Worm (Caenorhabditis elegans) whole organism, L2 larva: ENCODE data around the gene Y62H9A.16.

Experiments used
- C34F6.9 ChIP-seq: fragments of 150-350 bp; optimal IDR thresholded peaks from 2 replicates; lab custom pipeline; 2014; ENCODE audit warnings: missing biosample characterization, missing genetic modification characterization
- F13H6.1 ChIP-seq: sonication (generic microtip); optimal IDR thresholded peaks from 2 replicates; lab custom pipeline; 2016; ENCODE audit warnings: missing genetic modification characterization, missing compliant biosample characterization
- aly-2 ChIP-seq: fragments of 150-350 bp; optimal IDR thresholded peaks from 2 replicates; lab custom pipeline; 2014; ENCODE audit warnings: missing biosample characterization, missing genetic modification characterization
- ama-1 ChIP-seq: fragments of 150-350 bp; optimal IDR thresholded peaks from 2 replicates; lab custom pipeline; 2018; ENCODE audit warnings: inconsistent platforms
- blmp-1 ChIP-seq: sonication (generic microtip); optimal IDR thresholded peaks from 2 replicates; lab custom pipeline; 2017; ENCODE audit warnings: missing genetic modification characterization, mild to moderate bottlenecking, missing compliant biosample characterization, antibody characterized with exemption, moderate library complexity; ENCODE audit not compliant: insufficient read depth
- ceh-16 ChIP-seq: fragments of 150-350 bp; optimal IDR thresholded peaks from 2 replicates; lab custom pipeline; 2014; ENCODE audit warnings: missing biosample characterization, missing genetic modification characterization
- ceh-82 ChIP-seq: fragments of 150-350 bp; optimal IDR thresholded peaks from 2 replicates; lab custom pipeline; 2014; ENCODE audit warnings: missing biosample characterization, missing genetic modification characterization
- crh-2 ChIP-seq: sonication (generic microtip); optimal IDR thresholded peaks from 2 replicates; lab custom pipeline; 2017; ENCODE audit warnings: missing biosample characterization, missing genetic modification characterization
- egl-27 ChIP-seq: sonication (generic microtip); optimal IDR thresholded peaks from 3 replicates; lab custom pipeline; 2017; ENCODE audit warnings: missing biosample characterization, missing genetic modification reagents, missing genetic modification characterization
- elt-1 ChIP-seq: fragments of 150-350 bp; optimal IDR thresholded peaks from 2 replicates; lab custom pipeline; 2014; ENCODE audit warnings: missing biosample characterization, missing genetic modification characterization
- elt-3 ChIP-seq: sonication (generic microtip); optimal IDR thresholded peaks from 2 replicates; lab custom pipeline; 2017; ENCODE audit warnings: missing biosample characterization, missing genetic modification characterization
- fos-1 ChIP-seq: fragments of 150-350 bp; optimal IDR thresholded peaks from 2 replicates; lab custom pipeline; 2014; ENCODE audit warnings: missing biosample characterization, missing genetic modification characterization
- lin-11 ChIP-seq: fragments of 150-350 bp; sonication (generic microtip); optimal IDR thresholded peaks from 2 replicates; lab custom pipeline; 2014; ENCODE audit warnings: missing biosample characterization, missing genetic modification characterization, inconsistent platforms, mixed read lengths
- lin-13 ChIP-seq: fragments of 150-350 bp; optimal IDR thresholded peaks from 2 replicates; lab custom pipeline; 2014; ENCODE audit warnings: missing biosample characterization, missing genetic modification reagents, missing genetic modification characterization
- lin-39 ChIP-seq: fragments of 150-350 bp; optimal IDR thresholded peaks from 2 replicates; lab custom pipeline; 2014; ENCODE audit warnings: missing biosample characterization, missing genetic modification reagents, missing genetic modification characterization
- lsy-2 ChIP-seq, 2 experiments: fragments of 150-350 bp in 1 of 2; sonication (generic microtip) in 1 of 2; optimal IDR thresholded peaks; 2 replicates each; lab custom pipeline; 2014 to 2017; ENCODE audit warnings: missing biosample characterization in 2 of 2, missing genetic modification characterization in 2 of 2
- mab-5 ChIP-seq: fragments of 150-350 bp; optimal IDR thresholded peaks from 2 replicates; lab custom pipeline; 2014; ENCODE audit warnings: missing biosample characterization, missing genetic modification characterization
- mdl-1 ChIP-seq, 2 experiments: fragments of 150-350 bp in 1 of 2; sonication (generic microtip) in 1 of 2; optimal IDR thresholded peaks; 2 replicates each; lab custom pipeline; 2017; ENCODE audit warnings: missing biosample characterization in 2 of 2, missing genetic modification characterization in 2 of 2
- nhr-10 ChIP-seq: sonication (generic microtip); optimal IDR thresholded peaks from 2 replicates; lab custom pipeline; 2017; ENCODE audit warnings: missing biosample characterization, missing genetic modification characterization
- nhr-12 ChIP-seq: fragments of 150-350 bp; optimal IDR thresholded peaks from 2 replicates; lab custom pipeline; 2014; ENCODE audit warnings: missing biosample characterization, missing genetic modification characterization
- nhr-129 ChIP-seq: fragments of 150-350 bp; optimal IDR thresholded peaks from 2 replicates; lab custom pipeline; 2014; ENCODE audit warnings: missing biosample characterization, missing genetic modification characterization
- nhr-23 ChIP-seq: fragments of 150-350 bp; optimal IDR thresholded peaks from 2 replicates; lab custom pipeline; 2014; ENCODE audit warnings: missing biosample characterization, missing genetic modification reagents, missing genetic modification characterization
- nhr-237 ChIP-seq: fragments of 150-350 bp; optimal IDR thresholded peaks from 2 replicates; lab custom pipeline; 2014; ENCODE audit warnings: missing biosample characterization, missing genetic modification characterization
- nhr-25 ChIP-seq: fragments of 150-350 bp; sonication (generic microtip); optimal IDR thresholded peaks from 3 replicates; lab custom pipeline; 2014; ENCODE audit warnings: missing biosample characterization, missing genetic modification characterization
- nhr-6 ChIP-seq: fragments of 150-350 bp; optimal IDR thresholded peaks from 2 replicates; lab custom pipeline; 2014; ENCODE audit warnings: missing biosample characterization, missing genetic modification characterization
- sem-4 ChIP-seq: fragments of 150-350 bp; optimal IDR thresholded peaks from 2 replicates; lab custom pipeline; 2014; ENCODE audit warnings: missing biosample characterization, missing genetic modification reagents, missing genetic modification characterization
- skn-1 ChIP-seq: sonication (generic microtip); optimal IDR thresholded peaks from 2 replicates; lab custom pipeline; 2017; ENCODE audit warnings: missing biosample characterization, missing genetic modification characterization
- sma-3 ChIP-seq: sonication (generic microtip); optimal IDR thresholded peaks from 2 replicates; lab custom pipeline; 2016; ENCODE audit warnings: missing genetic modification reagents, missing genetic modification characterization, missing compliant biosample characterization
- sma-9 ChIP-seq, 2 experiments: fragments of 150-350 bp in 1 of 2; sonication (generic microtip) in 1 of 2; optimal IDR thresholded peaks; 2 replicates each; lab custom pipeline; 2014 to 2016; ENCODE audit warnings: missing genetic modification characterization in 2 of 2, mild to moderate bottlenecking in 1 of 2, missing biosample characterization in 1 of 2, missing compliant biosample characterization in 1 of 2, missing genetic modification reagents in 1 of 2, moderate library complexity in 1 of 2
- snpc-4 ChIP-seq: fragments of 150-350 bp; optimal IDR thresholded peaks from 2 replicates; lab custom pipeline; 2014; ENCODE audit warnings: missing biosample characterization, missing genetic modification characterization
- unc-39 ChIP-seq: fragments of 150-350 bp; optimal IDR thresholded peaks from 2 replicates; lab custom pipeline; 2014; ENCODE audit warnings: missing biosample characterization, missing genetic modification characterization
- unc-55 ChIP-seq: fragments of 150-350 bp; sonication (generic microtip); optimal IDR thresholded peaks from 3 replicates; lab custom pipeline; 2014; ENCODE audit warnings: missing biosample characterization, missing genetic modification reagents, missing genetic modification characterization
- unc-62 ChIP-seq: fragments of 150-350 bp; optimal IDR thresholded peaks from 2 replicates; lab custom pipeline; 2014; ENCODE audit warnings: missing biosample characterization, missing genetic modification reagents, missing genetic modification characterization
- ztf-1 ChIP-seq: fragments of 200-800 bp; sonication (Bioruptor generic); conservative IDR thresholded peaks from 2 replicates; pipeline ENCODE4 v1.3.6; 2022; ENCODE audit warnings: missing genetic modification characterization, missing compliant biosample characterization
- ztf-11 ChIP-seq: sonication (generic microtip); optimal IDR thresholded peaks from 2 replicates; lab custom pipeline; 2017; ENCODE audit warnings: missing biosample characterization, missing genetic modification characterization

Gene Y62H9A.16

DNA sequence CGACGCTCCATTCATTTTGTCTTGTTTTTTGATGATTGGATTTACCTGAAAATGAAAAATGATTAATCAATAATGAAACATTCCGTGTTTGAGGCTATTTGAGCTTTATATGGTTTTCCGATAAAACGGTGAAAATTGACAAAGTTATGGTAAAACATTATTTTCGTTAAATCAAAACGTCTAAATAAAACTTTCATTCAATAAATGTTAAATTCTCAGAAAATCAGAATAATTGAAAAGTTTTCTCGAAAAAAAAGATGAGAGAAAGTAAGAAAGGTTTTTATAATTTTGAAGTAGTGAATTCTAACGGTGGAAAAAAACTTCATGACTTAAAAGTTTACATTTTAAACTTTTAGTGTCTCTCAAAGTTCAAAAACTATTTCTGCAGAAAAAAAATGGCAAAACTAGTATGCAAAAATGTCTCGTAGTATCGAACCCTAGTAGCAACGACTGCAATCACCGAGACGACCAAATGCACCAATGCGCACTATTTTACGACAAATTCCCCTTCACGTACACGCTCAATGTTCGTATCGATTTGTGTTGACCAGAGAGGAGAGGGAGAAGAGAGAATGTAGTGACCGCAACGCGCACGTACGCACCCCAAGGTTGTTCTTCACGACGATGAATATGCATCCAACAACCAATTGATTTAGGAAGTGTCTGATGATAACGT, 28.8 kb downstream of the Y62H9A.16 start, which contains the start of gene nfya-1 (continued):
- TF ChIP-seq ztf-11 (tag; lab: Kevin White, UChicago) (no peak), ceh-16 (tag; lab: Kevin White, UChicago) (peak; percentile 62), unc-55 (GFP tag; lab: Kevin White, UChicago) (peak; percentile 74)

DNA sequence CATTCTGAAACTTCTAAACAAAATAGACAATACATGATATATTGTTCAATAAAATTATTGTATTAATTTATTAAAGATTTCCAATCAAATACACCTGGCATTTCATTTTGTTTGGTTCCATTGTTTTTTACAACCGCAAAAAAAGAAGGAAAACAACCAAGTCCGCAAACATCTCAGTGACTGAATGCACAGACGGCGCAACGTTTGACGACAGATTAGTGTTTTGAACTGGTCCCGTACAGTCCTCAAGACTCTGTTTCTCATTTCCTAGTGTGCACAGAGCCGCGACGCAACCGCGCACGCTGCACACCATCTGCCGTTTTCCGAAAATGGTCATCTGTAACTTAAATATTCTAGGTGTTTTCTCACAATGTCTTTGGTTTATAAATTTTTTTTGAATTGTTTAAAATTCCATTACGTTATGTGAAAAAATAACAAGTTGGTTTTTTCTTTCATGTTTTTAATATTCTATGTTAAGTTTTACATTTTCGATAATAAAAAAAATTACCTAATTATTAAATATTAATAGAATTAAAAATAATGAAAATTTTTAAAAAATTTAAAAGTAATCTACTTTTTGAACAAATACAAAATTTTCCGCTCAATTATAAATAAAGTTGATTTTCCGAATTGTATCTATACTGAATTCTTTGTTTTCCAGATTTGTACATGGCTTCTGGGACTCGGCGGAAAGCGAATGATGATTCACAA, 30.2 kb downstream of the Y62H9A.16 start, which contains the start of gene lsd-1:
lsd-1 (plus strand) TSS at position 661 of the 711 bp plus-strand sequence.
- no peak for TF ChIP-seq nhr-129
- peak; percentile 47 for TF ChIP-seq sma-9 (GFP tag; optimal IDR thresholded peaks at IDR 0.05; lab: Kevin White, UChicago)
- TF ChIP-seq sma-9 (tag; optimal IDR thresholded peaks at IDR 0.05; lab: Kevin White, UChicago) = no peak
- peak; percentile 37 for TF ChIP-seq F13H6.1 (tag; lab: Kevin White, UChicago)
- TF ChIP-seq egl-27 = no peak
- no peak for TF ChIP-seq elt-1 (tag; lab: Kevin White, UChicago)
- peak; percentile 4 for TF ChIP-seq sma-3 (GFP tag; lab: Kevin White, UChicago)
- TF ChIP-seq lin-13 (GFP tag; lab: Kevin White, UChicago) = peak; percentile 2
- TF ChIP-seq sem-4 (tag; lab: Kevin White, UChicago) = peak; percentile 22
- peak; percentile 31 for TF ChIP-seq C34F6.9
- TF ChIP-seq nhr-25 (tag; lab: Kevin White, UChicago) = no peak
- TF ChIP-seq skn-1 (tag; lab: Kevin White, UChicago) = no peak
- no peak for TF ChIP-seq aly-2
- TF ChIP-seq, all 48 proteins: peak for 6

DNA sequence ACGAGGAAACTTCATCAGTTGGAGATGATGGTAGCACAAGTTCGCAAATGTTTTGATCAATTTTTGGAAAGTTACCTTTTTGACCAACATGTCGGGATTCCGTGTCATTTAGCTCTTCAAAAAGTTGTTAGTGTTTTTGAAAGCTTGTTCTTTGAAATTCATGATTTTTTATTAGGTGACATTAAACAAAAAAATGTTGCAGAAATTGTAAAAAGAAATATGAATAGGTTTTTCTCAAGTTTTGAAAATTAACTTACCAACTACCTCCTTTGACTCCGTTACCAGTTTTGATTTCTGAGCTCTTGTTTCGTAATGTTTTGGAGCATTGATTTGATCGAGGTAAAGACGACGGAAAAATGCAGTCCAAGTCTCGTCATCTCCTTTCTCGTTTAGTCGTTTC, 34.0 kb downstream of the Y62H9A.16 start:
- no peak for TF ChIP-seq crh-2 (tag; lab: Kevin White, UChicago)
- no peak for TF ChIP-seq F13H6.1 (tag; lab: Kevin White, UChicago)
- TF ChIP-seq blmp-1 (tag; lab: Kevin White, UChicago) = no peak
- no peak for TF ChIP-seq ztf-1 (GFP tag; lab: Robert Waterston, UW)
- TF ChIP-seq nhr-10 (tag; lab: Kevin White, UChicago) = no peak
- no peak for TF ChIP-seq unc-55 (GFP tag; lab: Kevin White, UChicago)
- no peak for TF ChIP-seq nhr-12 (tag; lab: Kevin White, UChicago)
- no peak for TF ChIP-seq mdl-1 (tag; optimal IDR thresholded peaks at IDR 0.05; lab: Kevin White, UChicago)
- TF ChIP-seq aly-2 = no peak
- no peak for TF ChIP-seq ceh-82 (tag; lab: Kevin White, UChicago)
- TF ChIP-seq skn-1 (tag; lab: Kevin White, UChicago) = no peak

DNA sequence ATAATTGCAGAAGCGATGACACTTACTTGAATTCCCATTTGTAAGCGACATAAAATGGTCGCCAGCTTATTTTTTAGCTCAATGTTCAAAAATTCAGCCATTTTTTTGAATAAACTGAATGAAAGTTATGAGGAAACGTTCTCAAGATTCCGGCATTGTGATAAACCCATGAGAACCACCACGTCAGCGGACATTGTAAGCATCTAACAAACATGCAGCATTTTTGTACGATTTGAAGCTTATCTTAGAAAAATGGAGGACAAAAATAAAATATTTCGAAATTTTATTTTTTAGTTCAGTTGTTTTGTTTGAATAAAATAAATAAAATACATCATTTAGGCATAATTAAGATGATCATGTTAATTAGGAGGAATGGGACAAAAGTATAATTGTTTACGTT, 35.1 kb downstream of the Y62H9A.16 start, which contains the start of gene T08D10.4:
T08D10.4 (minus strand) TSS at position 101 of the 400 bp plus-strand sequence.
- TF ChIP-seq ztf-11 (tag; lab: Kevin White, UChicago) = no peak
- no peak for TF ChIP-seq nhr-6 (tag; lab: Kevin White, UChicago)
- TF ChIP-seq egl-27 = no peak
- TF ChIP-seq ceh-82 (tag; lab: Kevin White, UChicago) = no peak
- TF ChIP-seq C34F6.9 = no peak
- TF ChIP-seq unc-39 (tag; lab: Kevin White, UChicago) = no peak
- TF ChIP-seq blmp-1 (tag; lab: Kevin White, UChicago) = no peak
- TF ChIP-seq sma-9 (GFP tag; optimal IDR thresholded peaks at IDR 0.05; lab: Kevin White, UChicago) = no peak
- no peak for TF ChIP-seq sma-9 (tag; optimal IDR thresholded peaks at IDR 0.05; lab: Kevin White, UChicago)
- TF ChIP-seq lin-13 (GFP tag; lab: Kevin White, UChicago) = no peak
- TF ChIP-seq ama-1 (lab: Kevin White, UChicago) = no peak
- TF ChIP-seq elt-1 (tag; lab: Kevin White, UChicago) = no peak
- no peak for TF ChIP-seq unc-62 (GFP tag; lab: Kevin White, UChicago)
- no peak for TF ChIP-seq nhr-23 (tag; lab: Kevin White, UChicago)
- no peak for TF ChIP-seq lin-11 (tag; lab: Kevin White, UChicago)
- TF ChIP-seq sma-3 (GFP tag; lab: Kevin White, UChicago) = no peak
- TF ChIP-seq nhr-25 (tag; lab: Kevin White, UChicago) = no peak
- TF ChIP-seq F13H6.1 (tag; lab: Kevin White, UChicago) = no peak
- TF ChIP-seq lin-39 (tag; lab: Kevin White, UChicago) = no peak

DNA sequence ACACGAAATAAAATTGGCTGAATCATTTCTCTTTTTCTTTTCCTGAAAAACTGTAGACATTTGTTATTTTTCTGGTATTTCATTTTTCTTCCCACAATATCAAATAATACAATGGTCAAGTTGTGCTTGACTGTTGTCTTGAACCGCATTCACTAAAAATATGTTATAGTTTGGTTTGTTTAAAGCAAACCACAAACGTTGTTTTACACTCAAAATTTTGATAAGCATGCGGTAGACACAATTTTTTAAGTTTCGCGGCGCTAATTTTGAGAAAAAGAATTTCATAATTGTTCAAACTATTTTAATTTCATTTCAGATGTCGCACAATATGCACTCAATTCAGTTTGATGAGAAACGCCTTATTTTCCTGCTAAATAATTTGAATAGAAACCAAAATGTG, 37.0 kb downstream of the Y62H9A.16 start, which contains the start of gene T08D10.3:
T08D10.3 (plus strand) TSS at position 301 of the 400 bp plus-strand sequence.
- TF ChIP-seq nhr-237 (tag; lab: Kevin White, UChicago) (no peak), unc-62 (GFP tag; lab: Kevin White, UChicago) (no peak), ztf-1 (GFP tag; lab: Robert Waterston, UW) (no peak), lsy-2 (tag; optimal IDR thresholded peaks at IDR 0.05; lab: Kevin White, UChicago) (no peak), nhr-10 (tag; lab: Kevin White, UChicago) (no peak), elt-3 (tag; lab: Kevin White, UChicago) (no peak), sma-9 (GFP tag; optimal IDR thresholded peaks at IDR 0.05; lab: Kevin White, UChicago) (no peak), sma-9 (tag; optimal IDR thresholded peaks at IDR 0.05; lab: Kevin White, UChicago) (no peak), fos-1 (no peak), snpc-4 (tag; lab: Kevin White, UChicago) (no peak), aly-2 (no peak), mab-5 (tag; lab: Kevin White, UChicago) (no peak), nhr-129 (no peak), lin-13 (GFP tag; lab: Kevin White, UChicago) (no peak)
